Worm (Caenorhabditis elegans): ENCODE measurements around the gene eat-17.

DNA sequence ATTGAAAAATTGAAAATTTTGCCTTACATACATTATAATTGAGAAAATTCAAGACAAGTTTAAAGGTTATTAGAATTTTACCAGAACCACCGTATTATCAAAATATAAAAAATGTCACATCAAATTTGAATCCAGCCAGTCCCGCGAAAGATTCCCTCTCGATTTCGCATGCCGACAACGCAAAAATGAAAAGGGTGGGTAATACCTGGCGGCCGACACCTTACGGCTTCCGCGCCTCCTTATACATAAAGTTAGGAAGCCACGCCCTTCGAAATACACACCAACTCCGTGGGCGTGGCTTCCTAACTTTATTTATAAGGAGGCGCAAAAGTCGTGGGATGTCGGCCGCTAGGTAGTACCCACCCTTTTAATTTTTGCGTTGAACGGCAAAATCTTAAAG, 59.1 kb downstream of the eat-17 start:
- TF ChIP-seq tbx-7 (tag; optimal IDR thresholded peaks at IDR 0.05): no peak
- no peak for TF ChIP-seq ama-1 (optimal IDR thresholded peaks at IDR 0.05)
- no peak for TF ChIP-seq dve-1 (tag; optimal IDR thresholded peaks at IDR 0.05)
- TF ChIP-seq zip-5 (tag; optimal IDR thresholded peaks at IDR 0.05): no peak
- no peak for TF ChIP-seq nhr-232 (tag; optimal IDR thresholded peaks at IDR 0.05)
- TF ChIP-seq lim-6 (tag; optimal IDR thresholded peaks at IDR 0.05): no peak
- no peak for TF ChIP-seq hlh-30 (tag; optimal IDR thresholded peaks at IDR 0.05; ENCODE audit: insufficient read depth)
